Worm (Caenorhabditis elegans) whole organism, L4/young adult: ENCODE results near the gene F55G11.10.

Experiments
- W03F9.2 ChIP-seq: fragments of 150-350 bp; optimal IDR thresholded peaks from 2 replicates; lab custom pipeline; 2014; ENCODE audit warnings: missing biosample characterization, missing genetic modification characterization
- dao-5 ChIP-seq: sonication (generic microtip); optimal IDR thresholded peaks from 2 replicates; lab custom pipeline; 2016; ENCODE audit warnings: missing genotype, missing genetic modification characterization, moderate library complexity, missing compliant biosample characterization
- him-1 ChIP-seq: sonication (generic microtip); optimal IDR thresholded peaks from 2 replicates; lab custom pipeline; 2016; ENCODE audit warnings: missing genotype, missing genetic modification reagents, missing genetic modification characterization, missing compliant biosample characterization

DNA sequence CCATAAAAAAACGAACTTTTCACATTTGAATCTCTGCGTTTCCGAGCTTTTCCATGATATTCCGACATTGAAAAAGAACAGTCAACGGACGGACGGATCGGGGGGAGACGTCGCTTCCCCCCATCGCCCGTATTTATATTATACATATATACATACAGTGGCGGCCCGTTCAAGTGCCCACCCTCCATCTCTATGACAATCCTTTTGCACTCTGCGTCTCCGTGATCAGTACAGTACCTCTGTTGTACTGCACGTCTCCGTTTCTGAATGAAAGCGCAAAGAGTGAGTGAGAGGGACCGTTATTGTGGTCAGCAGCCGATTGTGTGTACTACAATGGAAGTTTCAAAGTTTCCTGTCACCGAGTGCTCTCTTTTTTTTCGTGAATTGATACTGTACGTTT, 50.5 kb downstream of the F55G11.10 start:
- TF ChIP-seq dao-5 (tag; lab: Kevin White, UChicago), result no peak
- no peak for TF ChIP-seq him-1 (tag; lab: Kevin White, UChicago)
- TF ChIP-seq W03F9.2 (tag; lab: Kevin White, UChicago), result no peak
